Fruit fly (Drosophila melanogaster): ENCODE measurements around the gene rsh.
A peak's percentile ranks its signal among the peaks of the same experiment; 100 is the strongest.

The rsh gene

dm6 chrX:13099919-13100318, 111.5 kb downstream of the rsh start (continued):
- peak; percentile 71 for TF ChIP-seq sd (tag; optimal IDR thresholded peaks at IDR 0.05)
- peak; percentile 62 for TF ChIP-seq CG4404 (GFP tag; IDR thresholded peaks at IDR 0.05)
- no peak for TF ChIP-seq usp (GFP tag; optimal IDR thresholded peaks at IDR 0.05)
- TF ChIP-seq CG4707 (GFP tag; optimal IDR thresholded peaks at IDR 0.05): peak; percentile 7
- TF ChIP-seq CG15011 (GFP tag; optimal IDR thresholded peaks at IDR 0.05): peak; percentile 70
- no peak for TF ChIP-seq CG9876 (GFP tag; optimal IDR thresholded peaks at IDR 0.05)
- peak; percentile 12 for TF ChIP-seq sqz (GFP tag; optimal IDR thresholded peaks at IDR 0.05)
- peak; percentile 40 for TF ChIP-seq CG1602 (GFP tag; optimal IDR thresholded peaks at IDR 0.05)
- TF ChIP-seq CG7271 (tag; optimal IDR thresholded peaks at IDR 0.05): peak; percentile 40
- peak; percentile 89 for TF ChIP-seq CG13424 (tag; optimal IDR thresholded peaks at IDR 0.05)
- no peak for TF ChIP-seq tll (GFP tag; optimal IDR thresholded peaks at IDR 0.05)
- peak; percentile 89 for TF ChIP-seq CG18599 (GFP tag; optimal IDR thresholded peaks at IDR 0.05)
- peak; percentile 75 for TF ChIP-seq dmrt99B (tag; optimal IDR thresholded peaks at IDR 0.05)
- TF ChIP-seq BEAF-32 (GFP tag; optimal IDR thresholded peaks at IDR 0.05): no peak
- TF ChIP-seq CG11504 (tag; optimal IDR thresholded peaks at IDR 0.05): peak; percentile 84
- TF ChIP-seq CG32532 (GFP tag; IDR thresholded peaks at IDR 0.05): peak; percentile 94
- TF ChIP-seq Side (GFP tag; optimal IDR thresholded peaks at IDR 0.05): no peak
- TF ChIP-seq prd (optimal IDR thresholded peaks at IDR 0.05): no peak
- TF ChIP-seq prd (GFP tag; IDR thresholded peaks at IDR 0.05): peak; percentile 88
- TF ChIP-seq NK7.1 (GFP tag; optimal IDR thresholded peaks at IDR 0.05): no peak
- 0 out of 3 replicates have a peak, but pooled peaks have one; percentile 28 for TF ChIP-seq z (GFP tag; IDR thresholded peaks at IDR 0.05)
- TF ChIP-seq CG10565 (GFP tag; optimal IDR thresholded peaks at IDR 0.05): no peak
- no peak; the same call in 1 of the 3 replicates for TF ChIP-seq sr (GFP tag; IDR thresholded peaks at IDR 0.05)
- TF ChIP-seq gsb (GFP tag; IDR thresholded peaks at IDR 0.05): peak; percentile 81
- TF ChIP-seq Eip74EF (GFP tag; optimal IDR thresholded peaks at IDR 0.05): peak in 1 of 2 experiments; percentile 42
- peak; percentile 84 for TF ChIP-seq CG31224 (GFP tag; IDR thresholded peaks at IDR 0.05)
- TF ChIP-seq YL-1 (GFP tag; optimal IDR thresholded peaks at IDR 0.05): peak; percentile 0
- TF ChIP-seq Awh (GFP tag; IDR thresholded peaks at IDR 0.05): peak; percentile 83; the same call in 1 of the 2 replicates
- TF ChIP-seq Dref (GFP tag; IDR thresholded peaks at IDR 0.05): no peak
- peak; percentile 10 for TF ChIP-seq Max (GFP tag; optimal IDR thresholded peaks at IDR 0.05)
- peak; percentile 71 for TF ChIP-seq E2f2 (GFP tag; IDR thresholded peaks at IDR 0.05)
- TF ChIP-seq BtbVII (GFP tag; optimal IDR thresholded peaks at IDR 0.05): peak; percentile 79
- TF ChIP-seq tin (GFP tag; optimal IDR thresholded peaks at IDR 0.05): peak; percentile 59
- TF ChIP-seq dpn (GFP tag; optimal IDR thresholded peaks at IDR 0.05): peak; percentile 28 to 82
- no peak for TF ChIP-seq Tbp (GFP tag; optimal IDR thresholded peaks at IDR 0.05)
- peak; percentile 59 for TF ChIP-seq CG10267 (tag; optimal IDR thresholded peaks at IDR 0.05)
- TF ChIP-seq chif (GFP tag; optimal IDR thresholded peaks at IDR 0.05): no peak
- peak; percentile 89 for TF ChIP-seq Ptx1 (GFP tag; IDR thresholded peaks at IDR 0.05)
- peak; percentile 92 for TF ChIP-seq CG34422 (GFP tag; IDR thresholded peaks at IDR 0.05)
- peak; percentile 24 for TF ChIP-seq ftz-f1 (GFP tag; optimal IDR thresholded peaks at IDR 0.05)
- peak; percentile 89; the same call in 2 of the 3 replicates for TF ChIP-seq ase (GFP tag; IDR thresholded peaks at IDR 0.05)
- no peak for TF ChIP-seq CG34224 (GFP tag; IDR thresholded peaks at IDR 0.05; ENCODE audit: partially characterized antibody)
- peak; percentile 88 for TF ChIP-seq grau (tag; optimal IDR thresholded peaks at IDR 0.05)
- TF ChIP-seq CG8478 (optimal IDR thresholded peaks at IDR 0.05): no peak
- no peak for TF ChIP-seq mld (GFP tag; IDR thresholded peaks at IDR 0.05; ENCODE audit: partially characterized antibody)
- peak; percentile 63 for TF ChIP-seq CG30431 (GFP tag; optimal IDR thresholded peaks at IDR 0.05)
- TF ChIP-seq emc (GFP tag; optimal IDR thresholded peaks at IDR 0.05): no peak
- TF ChIP-seq CG12659 (GFP tag; optimal IDR thresholded peaks at IDR 0.05): peak; percentile 85
- peak; percentile 89 for TF ChIP-seq CG10366 (GFP tag; IDR thresholded peaks at IDR 0.05)
- TF ChIP-seq Sox100B (GFP tag; optimal IDR thresholded peaks at IDR 0.05): peak; percentile 64
- TF ChIP-seq Bgb (GFP tag; IDR thresholded peaks at IDR 0.05; ENCODE audit: partially characterized antibody): no peak
